Worm (Caenorhabditis elegans) whole organism, young adult: Measurements from ENCODE around the gene R03D7.2.

Experiments used
- B0035.1 ChIP-seq: sonication (generic microtip); optimal IDR thresholded peaks from 2 replicates; lab custom pipeline; 2016; ENCODE audit warnings: missing genetic modification characterization, mild to moderate bottlenecking, missing compliant biosample characterization, missing genotype, missing genetic modification reagents
- B0261.1 ChIP-seq: sonication (generic microtip); optimal IDR thresholded peaks from 2 replicates; lab custom pipeline; 2016; ENCODE audit warnings: mild to moderate bottlenecking, missing genetic modification characterization, moderate library complexity, missing compliant biosample characterization
- C17E4.6 ChIP-seq: fragments of 200-800 bp; sonication (Bioruptor generic); IDR thresholded peaks from 2 replicates; pipeline ENCODE4 v1.3.6; 2022; ENCODE audit warnings: missing genetic modification reagents, missing genetic modification characterization, missing compliant biosample characterization
- F33H1.4 ChIP-seq: fragments of 200-800 bp; sonication (Bioruptor generic); IDR thresholded peaks from 2 replicates; pipeline ENCODE4 v1.3.6; 2022; ENCODE audit warnings: missing genetic modification reagents, missing genetic modification characterization, missing compliant biosample characterization
- F57A8.1 ChIP-seq: fragments of 200-800 bp; sonication (Bioruptor generic); optimal IDR thresholded peaks from 2 replicates; lab custom pipeline; 2018; ENCODE audit warnings: mild to moderate bottlenecking, missing genetic modification characterization, moderate library complexity, missing compliant biosample characterization
- Y53G8AR.9 ChIP-seq: fragments of 200-800 bp; sonication (Bioruptor generic); conservative IDR thresholded peaks from 2 replicates; pipeline ENCODE4 v1.3.6; 2022; ENCODE audit warnings: missing genetic modification reagents, missing genetic modification characterization, missing compliant biosample characterization
- Y95B8A.8 ChIP-seq: fragments of 200-800 bp; sonication (Bioruptor generic); IDR thresholded peaks from 2 replicates; pipeline ENCODE4 v1.3.6; 2022; ENCODE audit warnings: missing genetic modification reagents, missing genetic modification characterization, missing compliant biosample characterization
- aptf-3 ChIP-seq: fragments of 200-800 bp; sonication (Bioruptor generic); IDR thresholded peaks from 2 replicates; pipeline ENCODE4 v1.3.6; 2022; ENCODE audit warnings: missing genetic modification characterization, missing compliant biosample characterization
- attf-3 ChIP-seq: fragments of 200-800 bp; sonication (Bioruptor generic); conservative IDR thresholded peaks from 2 replicates; pipeline ENCODE4 v1.3.6; 2022; ENCODE audit warnings: missing genetic modification reagents, missing genetic modification characterization, missing compliant biosample characterization
- attf-5 ChIP-seq: fragments of 200-800 bp; sonication (Bioruptor generic); optimal IDR thresholded peaks from 2 replicates; lab custom pipeline; 2018; ENCODE audit warnings: mild to moderate bottlenecking, missing genetic modification characterization, missing compliant biosample characterization
- cebp-1 ChIP-seq, 2 experiments: fragments of 200-800 bp in 1 of 2; sonication (Bioruptor generic) in 1 of 2; sonication (generic microtip) in 1 of 2; IDR thresholded peaks in 1 of 2; optimal IDR thresholded peaks in 1 of 2; 2 replicates each; pipeline versions ENCODE4 v1.3.6 to Lab custom; 2017 to 2022; ENCODE audit warnings: missing compliant biosample characterization in 2 of 2, missing genetic modification characterization in 2 of 2, mild to moderate bottlenecking in 1 of 2, missing genetic modification reagents in 1 of 2, moderate library complexity in 1 of 2
- cebp-2 ChIP-seq: fragments of 200-800 bp; sonication (Bioruptor generic); IDR thresholded peaks from 2 replicates; pipeline ENCODE4 v1.3.6; 2022; ENCODE audit warnings: missing genetic modification characterization, missing compliant biosample characterization
- chd-7 ChIP-seq: sonication (generic microtip); optimal IDR thresholded peaks from 2 replicates; lab custom pipeline; 2016; ENCODE audit warnings: mild to moderate bottlenecking, missing genetic modification characterization, moderate library complexity, missing compliant biosample characterization
- dox-1 ChIP-seq: fragments of 200-800 bp; sonication (Bioruptor generic); IDR thresholded peaks from 2 replicates; pipeline ENCODE4 v1.3.6; 2022; ENCODE audit warnings: missing genetic modification reagents, missing genetic modification characterization, missing compliant biosample characterization
- dpl-1 ChIP-seq: fragments of 150-350 bp; optimal IDR thresholded peaks from 2 replicates; lab custom pipeline; 2014; ENCODE audit warnings: missing biosample characterization, missing genetic modification reagents, missing genetic modification characterization
- egl-44 ChIP-seq: fragments of 200-800 bp; sonication (Bioruptor generic); IDR thresholded peaks from 2 replicates; pipeline ENCODE4 v1.3.6; 2022; ENCODE audit warnings: missing genetic modification reagents, missing genetic modification characterization, missing compliant biosample characterization
- ekl-4 ChIP-seq: fragments of 200-800 bp; sonication (Bioruptor generic); IDR thresholded peaks from 2 replicates; pipeline ENCODE4 v1.3.6; 2022; ENCODE audit warnings: missing genetic modification reagents, missing genetic modification characterization, missing compliant biosample characterization
- ets-4 ChIP-seq: fragments of 200-800 bp; sonication (Bioruptor generic); optimal IDR thresholded peaks from 2 replicates; lab custom pipeline; 2018; ENCODE audit warnings: mild to moderate bottlenecking, missing genetic modification characterization, missing compliant biosample characterization
- hmg-1.2 ChIP-seq: fragments of 200-800 bp; sonication (Bioruptor generic); IDR thresholded peaks from 2 replicates; pipeline ENCODE4 v1.3.6; 2022; ENCODE audit warnings: missing genetic modification reagents, missing genetic modification characterization, missing compliant biosample characterization
- lag-1 ChIP-seq: fragments of 200-800 bp; sonication (Bioruptor generic); IDR thresholded peaks from 2 replicates; pipeline ENCODE4 v1.3.6; 2022; ENCODE audit warnings: missing genetic modification reagents, missing genetic modification characterization, missing compliant biosample characterization
- lin-26 ChIP-seq: fragments of 200-800 bp; sonication (Bioruptor generic); IDR thresholded peaks from 2 replicates; pipeline ENCODE4 v1.3.6; 2022; ENCODE audit warnings: missing genetic modification reagents, missing genetic modification characterization, missing compliant biosample characterization
- lin-54 ChIP-seq: fragments of 200-800 bp; sonication (Bioruptor generic); optimal IDR thresholded peaks from 2 replicates; lab custom pipeline; 2018; ENCODE audit warnings: mild to moderate bottlenecking, missing genetic modification characterization, missing compliant biosample characterization
- lir-1 ChIP-seq: fragments of 200-800 bp; sonication (Bioruptor generic); conservative IDR thresholded peaks from 2 replicates; pipeline ENCODE4 v1.3.6; 2022; ENCODE audit warnings: missing genetic modification reagents, missing genetic modification characterization, missing compliant biosample characterization
- lsl-1 ChIP-seq: fragments of 200-800 bp; sonication (Bioruptor generic); optimal IDR thresholded peaks from 2 replicates; lab custom pipeline; 2018; ENCODE audit warnings: mild to moderate bottlenecking, missing genetic modification characterization, moderate library complexity, missing compliant biosample characterization
- lsy-27 ChIP-seq: sonication (generic microtip); optimal IDR thresholded peaks from 2 replicates; lab custom pipeline; 2017; ENCODE audit warnings: missing genetic modification characterization, mild to moderate bottlenecking, missing compliant biosample characterization, antibody characterized with exemption, missing genotype, borderline replicate concordance; ENCODE audit not compliant: insufficient read depth
- madf-6 ChIP-seq: fragments of 200-800 bp; sonication (Bioruptor generic); IDR thresholded peaks from 2 replicates; pipeline ENCODE4 v1.3.6; 2022; ENCODE audit warnings: missing genetic modification reagents, missing genetic modification characterization, missing compliant biosample characterization
- nfyb-1 ChIP-seq: fragments of 200-800 bp; sonication (Bioruptor generic); IDR thresholded peaks from 2 replicates; pipeline ENCODE4 v1.3.6; 2022; ENCODE audit warnings: missing genetic modification reagents, missing genetic modification characterization, missing compliant biosample characterization
- nhr-120 ChIP-seq: fragments of 200-800 bp; sonication (Bioruptor generic); IDR thresholded peaks from 2 replicates; pipeline ENCODE4 v1.3.6; 2022; ENCODE audit warnings: missing genetic modification characterization, missing compliant biosample characterization
- nhr-179 ChIP-seq: sonication (generic microtip); optimal IDR thresholded peaks from 2 replicates; lab custom pipeline; 2016; ENCODE audit warnings: mild to moderate bottlenecking, missing genetic modification characterization, missing compliant biosample characterization
- nhr-80 ChIP-seq: sonication (generic microtip); optimal IDR thresholded peaks from 2 replicates; lab custom pipeline; 2016; ENCODE audit warnings: missing genetic modification characterization, missing compliant biosample characterization
- pbrm-1 ChIP-seq: fragments of 200-800 bp; sonication (Bioruptor generic); IDR thresholded peaks from 2 replicates; pipeline ENCODE4 v1.3.6; 2022; ENCODE audit warnings: missing genetic modification reagents, missing genetic modification characterization, missing compliant biosample characterization
- rec-8 ChIP-seq, 2 experiments: sonication (generic microtip); optimal IDR thresholded peaks; 2 replicates each; lab custom pipeline; 2016; ENCODE audit warnings: mild to moderate bottlenecking in 2 of 2, missing genetic modification characterization in 2 of 2, missing genetic modification reagents in 2 of 2, missing genotype in 2 of 2, missing biosample characterization in 1 of 2, missing compliant biosample characterization in 1 of 2, moderate library complexity in 1 of 2
- tbp1 ChIP-seq: fragments of 200-800 bp; sonication (Bioruptor generic); optimal IDR thresholded peaks from 2 replicates; lab custom pipeline; 2018; ENCODE audit warnings: mild to moderate bottlenecking, missing genetic modification characterization, missing compliant biosample characterization
- zim-3 ChIP-seq: sonication (generic microtip); optimal IDR thresholded peaks from 2 replicates; lab custom pipeline; 2017; ENCODE audit warnings: mild to moderate bottlenecking, missing genetic modification characterization, moderate library complexity, missing compliant biosample characterization
- ztf-18 ChIP-seq: sonication (generic microtip); optimal IDR thresholded peaks from 2 replicates; lab custom pipeline; 2016; ENCODE audit warnings: missing genotype, mild to moderate bottlenecking, missing genetic modification characterization, missing compliant biosample characterization
- ztf-26 ChIP-seq: sonication (generic microtip); optimal IDR thresholded peaks from 2 replicates; lab custom pipeline; 2017; ENCODE audit warnings: missing genetic modification characterization, missing compliant biosample characterization
- ztf-3 ChIP-seq: fragments of 200-800 bp; sonication (Bioruptor generic); optimal IDR thresholded peaks from 2 replicates; lab custom pipeline; 2018; ENCODE audit warnings: mild to moderate bottlenecking, missing genetic modification characterization, missing compliant biosample characterization

The R03D7.2 gene

DNA sequence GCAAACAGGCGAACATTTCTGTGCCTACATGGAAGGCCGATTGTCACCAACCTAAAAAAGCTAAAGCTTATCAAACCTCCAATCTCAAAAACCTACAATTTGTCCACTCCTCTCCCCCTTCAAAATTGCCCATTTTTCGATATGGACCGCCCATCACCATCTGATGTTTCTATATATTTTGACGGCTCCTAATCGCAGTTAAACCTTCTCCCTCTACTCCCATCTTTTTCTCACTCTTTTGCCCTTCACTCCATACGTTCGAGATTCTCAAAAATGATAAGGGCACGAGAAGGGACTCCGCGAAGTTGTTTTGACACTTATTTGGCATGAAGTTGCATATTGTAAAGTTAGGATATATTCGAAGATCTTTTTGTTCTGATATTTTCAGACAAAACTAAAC lies 24.2 kb upstream of the R03D7.2 start:
- TF ChIP-seq ztf-3 (GFP tag; lab: Kevin White, UChicago) (no peak), Y95B8A.8 (no peak), rec-8 (tag; optimal IDR thresholded peaks at IDR 0.05; lab: Kevin White, UChicago) (no peak), lin-54 (GFP tag; lab: Kevin White, UChicago) (no peak), ekl-4 (GFP tag; lab: Robert Waterston, UW) (no peak), Y53G8AR.9 (GFP tag; lab: Robert Waterston, UW) (no peak), aptf-3 (no peak), nhr-179 (tag; lab: Kevin White, UChicago) (no peak), lir-1 (GFP tag; lab: Robert Waterston, UW) (no peak), ztf-26 (tag; lab: Kevin White, UChicago) (no peak)

DNA sequence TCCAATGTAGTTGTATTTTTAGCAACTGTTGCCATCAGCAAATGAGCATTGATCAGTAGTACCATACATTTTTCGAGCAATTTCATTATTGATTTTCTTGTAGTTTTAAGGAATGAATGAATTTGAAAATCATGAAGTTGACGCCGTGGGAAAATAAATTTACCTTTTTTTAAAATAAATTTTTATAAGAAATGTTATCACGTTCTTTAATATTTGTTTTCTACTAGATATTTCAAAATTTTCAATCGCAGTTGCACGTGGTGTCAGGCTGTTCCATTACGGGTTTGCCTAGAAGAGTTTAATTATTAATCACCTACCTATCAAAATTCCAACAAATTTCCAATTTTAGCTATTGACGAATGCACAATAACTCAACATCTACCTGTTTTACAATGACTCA lies 21.8 kb upstream of the R03D7.2 start, which contains the start of gene R03D7.8:
Gene R03D7.8, minus strand, starts transcription at position 101 of the 400 bp plus-strand sequence.
- TF ChIP-seq lag-1 (GFP tag; lab: Robert Waterston, UW) = no peak
- TF ChIP-seq C17E4.6 (GFP tag; lab: Robert Waterston, UW) = no peak
- no peak for TF ChIP-seq zim-3 (tag; lab: Kevin White, UChicago)
- no peak for TF ChIP-seq dpl-1 (GFP tag; lab: Kevin White, UChicago)
- TF ChIP-seq attf-5 (GFP tag; lab: Kevin White, UChicago) = no peak
- no peak for TF ChIP-seq B0035.1 (tag; lab: Kevin White, UChicago)
- no peak for TF ChIP-seq F33H1.4 (GFP tag; lab: Robert Waterston, UW)
- TF ChIP-seq ztf-18 (tag; lab: Kevin White, UChicago) = no peak
- TF ChIP-seq, all 124 proteins: peak for 0

DNA sequence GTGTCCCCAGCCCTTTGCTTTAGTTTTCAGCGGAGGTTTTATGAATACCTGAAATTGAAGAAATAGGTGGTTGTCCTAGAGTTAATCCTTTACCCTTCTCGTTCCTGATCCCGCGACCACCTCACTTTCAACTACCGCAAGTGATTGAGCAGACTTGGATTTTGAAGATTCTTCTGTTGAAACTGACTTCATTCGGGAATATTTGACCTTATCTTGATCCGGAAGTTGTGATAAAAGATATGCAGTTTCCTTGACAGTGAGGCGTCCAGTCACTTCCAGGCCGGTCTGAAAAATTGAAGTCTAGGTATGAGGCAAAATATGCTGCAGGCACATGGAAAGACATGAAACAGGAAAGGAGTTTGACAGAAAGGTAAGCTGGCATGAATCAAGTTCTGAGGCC lies 20.1 kb upstream of the R03D7.2 start:
- TF ChIP-seq nhr-120 (GFP tag; lab: Robert Waterston, UW) = no peak
- TF ChIP-seq lin-54 (GFP tag; lab: Kevin White, UChicago) = no peak
- TF ChIP-seq egl-44 (GFP tag; lab: Robert Waterston, UW) = no peak
- no peak for TF ChIP-seq attf-3 (GFP tag; lab: Robert Waterston, UW)
- no peak for TF ChIP-seq chd-7
- TF ChIP-seq nfyb-1 (GFP tag; lab: Robert Waterston, UW) = no peak
- no peak for TF ChIP-seq ets-4 (GFP tag; lab: Kevin White, UChicago)
- no peak for TF ChIP-seq lsy-27 (tag; lab: Kevin White, UChicago)
- TF ChIP-seq aptf-3 = no peak
- no peak for TF ChIP-seq F57A8.1 (GFP tag; lab: Kevin White, UChicago)
- TF ChIP-seq madf-6 = no peak

DNA sequence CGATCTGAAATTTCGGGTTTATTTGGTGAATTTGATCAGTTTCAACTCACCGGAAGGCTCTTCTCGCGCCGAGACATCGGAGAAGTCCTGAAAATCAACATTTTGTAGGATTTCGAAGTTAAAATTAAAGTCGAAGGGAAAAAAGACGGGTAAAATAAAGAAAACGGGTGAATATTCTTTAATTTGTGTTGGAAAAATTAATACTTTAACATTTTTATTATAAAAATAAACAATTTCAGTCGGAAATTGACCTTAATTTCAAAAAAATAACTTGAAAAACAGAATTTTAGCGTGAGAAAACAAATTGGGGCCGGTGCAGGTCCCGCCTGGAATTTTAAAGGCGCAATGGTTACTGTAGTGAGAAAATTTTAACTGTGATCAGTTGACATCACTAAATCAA lies 18.1 kb upstream of the R03D7.2 start, which contains the start of gene nos-1:
Gene nos-1, minus strand, starts transcription at position 101 of the 400 bp plus-strand sequence.
- TF ChIP-seq F33H1.4 (GFP tag; lab: Robert Waterston, UW) = 0 out of 2 replicates have a peak, but pooled peaks have one; percentile 24
- TF ChIP-seq cebp-2 = no peak
- TF ChIP-seq lsl-1 (GFP tag; lab: Kevin White, UChicago) = peak; percentile 66

DNA sequence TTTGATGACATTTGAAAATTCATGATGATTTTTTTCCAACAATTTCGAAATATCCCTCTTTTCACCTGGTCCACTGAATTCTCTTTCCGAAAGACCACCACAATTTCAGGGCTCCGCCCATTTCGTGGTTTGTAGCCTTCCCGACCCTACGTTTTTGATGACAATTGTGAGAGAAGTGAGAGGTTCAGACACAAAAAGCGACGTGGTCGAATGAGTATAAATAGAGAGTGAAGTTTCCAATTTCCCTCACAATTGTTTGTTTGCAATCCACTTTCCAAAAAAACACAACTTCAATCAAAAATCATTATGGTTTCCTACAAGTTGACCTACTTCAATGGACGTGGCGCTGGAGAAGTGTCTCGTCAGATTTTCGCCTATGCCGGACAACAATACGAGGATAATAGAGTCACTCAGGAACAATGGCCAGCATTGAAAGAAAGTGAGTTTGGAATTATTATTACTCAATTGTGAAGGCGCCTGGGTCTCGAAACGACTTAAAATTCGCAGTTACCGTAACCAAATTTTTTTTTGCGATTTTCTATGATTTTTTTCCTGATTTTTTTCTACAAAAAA lies 15.2 kb upstream of the R03D7.2 start, which contains the start of gene gst-5:
Gene gst-5, plus strand, starts transcription at position 246 of the 573 bp plus-strand sequence.
- TF ChIP-seq tbp1 (GFP tag; lab: Kevin White, UChicago) (peak; percentile 2), lin-26 (GFP tag; lab: Robert Waterston, UW) (0 out of 2 replicates have a peak, but pooled peaks have one; percentile 13), hmg-1.2 (peak; percentile 24; the same call in 1 of the 2 replicates), B0261.1 (no peak), dox-1 (GFP tag; lab: Robert Waterston, UW) (peak; percentile 45; the same call in 1 of the 2 replicates), nhr-80 (tag; lab: Kevin White, UChicago) (peak; percentile 9), pbrm-1 (no peak), cebp-1 (GFP tag; IDR thresholded peaks at IDR 0.05; lab: Robert Waterston, UW) (peak; percentile 22; the same call in 1 of the 2 replicates), cebp-1 (tag; optimal IDR thresholded peaks at IDR 0.05; lab: Kevin White, UChicago) (peak; percentile 66)
